Worm (Caenorhabditis elegans) whole organism, L1 larva: ENCODE measurements around the gene asp-15.

Experiments used
- C16A3.4 ChIP-seq: fragments of 150-350 bp; optimal IDR thresholded peaks from 2 replicates; lab custom pipeline; 2014; ENCODE audit warnings: missing biosample characterization, missing genetic modification characterization
- C34B4.2 ChIP-seq: sonication (generic microtip); optimal IDR thresholded peaks from 2 replicates; lab custom pipeline; 2017; ENCODE audit warnings: mild to moderate bottlenecking, missing genetic modification characterization, missing compliant biosample characterization
- Y116A8C.19 ChIP-seq: sonication (generic microtip); optimal IDR thresholded peaks from 2 replicates; lab custom pipeline; 2016; ENCODE audit warnings: missing compliant biosample characterization, missing genetic modification characterization, borderline replicate concordance
- ceh-63 ChIP-seq: fragments of 200-800 bp; sonication (Bioruptor generic); optimal IDR thresholded peaks from 2 replicates; lab custom pipeline; 2018; ENCODE audit warnings: mild to moderate bottlenecking, missing genetic modification characterization, missing compliant biosample characterization
- ceh-82 ChIP-seq, 3 experiments: fragments of 150-350 bp in 1 of 3; sonication (generic microtip) in 2 of 3; optimal IDR thresholded peaks; 2 replicates each; lab custom pipeline; 2014 to 2017; ENCODE audit warnings: missing biosample characterization in 3 of 3, missing genetic modification characterization in 3 of 3
- dpl-1 ChIP-seq, 3 experiments: fragments of 150-350 bp in 2 of 3; sonication (generic microtip) in 1 of 3; optimal IDR thresholded peaks; 2 replicates each; lab custom pipeline; 2014 to 2017; ENCODE audit warnings: missing biosample characterization in 3 of 3, missing genetic modification characterization in 3 of 3, missing genetic modification reagents in 3 of 3
- dsc-1 ChIP-seq: sonication (generic microtip); optimal IDR thresholded peaks from 2 replicates; lab custom pipeline; 2016; ENCODE audit warnings: mild to moderate bottlenecking, missing genetic modification characterization, missing compliant biosample characterization
- efl-1 ChIP-seq, 4 experiments: fragments of 150-350 bp; optimal IDR thresholded peaks in 3 of 4; peaks in 1 of 4; 1 replicate in 1 of 4; 2 replicates in 3 of 4; lab custom pipeline; 2014; ENCODE audit warnings: missing biosample characterization in 2 of 4, missing genetic modification characterization in 2 of 4, missing genetic modification reagents in 2 of 4
- efl-3 ChIP-seq: fragments of 200-800 bp; sonication (Bioruptor generic); optimal IDR thresholded peaks from 2 replicates; lab custom pipeline; 2018; ENCODE audit warnings: mild to moderate bottlenecking, missing genetic modification characterization, missing compliant biosample characterization
- elt-2 ChIP-seq: sonication (generic microtip); optimal IDR thresholded peaks from 2 replicates; lab custom pipeline; 2016; ENCODE audit warnings: missing genetic modification characterization, mild to moderate bottlenecking, inconsistent platforms, missing compliant biosample characterization, missing genetic modification reagents
- ets-5 ChIP-seq: fragments of 200-800 bp; sonication (Bioruptor generic); IDR thresholded peaks from 2 replicates; pipeline ENCODE4 v1.3.6; 2022; ENCODE audit warnings: missing genetic modification characterization, missing compliant biosample characterization
- fkh-10 ChIP-seq: sonication (generic microtip); optimal IDR thresholded peaks from 2 replicates; lab custom pipeline; 2017; ENCODE audit warnings: missing biosample characterization, missing genetic modification reagents, missing genetic modification characterization
- hlh-4 ChIP-seq: sonication (generic microtip); optimal IDR thresholded peaks from 2 replicates; lab custom pipeline; 2016; ENCODE audit warnings: mild to moderate bottlenecking, missing genetic modification characterization, missing compliant biosample characterization
- lin-14 ChIP-seq: fragments of 200-800 bp; sonication (Bioruptor generic); optimal IDR thresholded peaks from 2 replicates; lab custom pipeline; 2018; ENCODE audit warnings: mild to moderate bottlenecking, missing genetic modification characterization, moderate library complexity, missing compliant biosample characterization
- lin-35 ChIP-seq, 2 experiments: fragments of 150-350 bp; optimal IDR thresholded peaks; 2 replicates each; lab custom pipeline; 2014; ENCODE audit warnings: missing biosample characterization in 2 of 2, missing genetic modification characterization in 2 of 2, missing genetic modification reagents in 2 of 2
- lsy-2 ChIP-seq, 2 experiments: fragments of 150-350 bp; optimal IDR thresholded peaks; 2 replicates each; lab custom pipeline; 2014; ENCODE audit warnings: missing biosample characterization in 2 of 2, missing genetic modification characterization in 2 of 2
- mep-1 ChIP-seq: fragments of 150-350 bp; optimal IDR thresholded peaks from 2 replicates; lab custom pipeline; 2014; ENCODE audit warnings: missing biosample characterization, missing genetic modification characterization
- nhr-11 ChIP-seq: fragments of 150-350 bp; optimal IDR thresholded peaks from 2 replicates; lab custom pipeline; 2014; ENCODE audit warnings: missing biosample characterization, missing genetic modification characterization
- nhr-12 ChIP-seq: sonication (generic microtip); optimal IDR thresholded peaks from 2 replicates; lab custom pipeline; 2017; ENCODE audit warnings: missing biosample characterization, missing genetic modification characterization
- nhr-19 ChIP-seq: fragments of 200-800 bp; sonication (Bioruptor generic); conservative IDR thresholded peaks from 2 replicates; pipeline ENCODE4 v1.3.6; 2022; ENCODE audit warnings: missing genetic modification characterization, missing compliant biosample characterization
- nhr-20 ChIP-seq: sonication (generic microtip); optimal IDR thresholded peaks from 2 replicates; lab custom pipeline; 2016; ENCODE audit warnings: mild to moderate bottlenecking, missing genetic modification characterization, missing compliant biosample characterization
- nhr-237 ChIP-seq: fragments of 150-350 bp; optimal IDR thresholded peaks from 2 replicates; lab custom pipeline; 2014; ENCODE audit warnings: missing biosample characterization, missing genetic modification characterization
- nhr-28 ChIP-seq: fragments of 150-350 bp; optimal IDR thresholded peaks from 2 replicates; lab custom pipeline; 2014; ENCODE audit warnings: missing biosample characterization, missing genetic modification characterization
- nhr-71 ChIP-seq: sonication (generic microtip); optimal IDR thresholded peaks from 2 replicates; lab custom pipeline; 2016; ENCODE audit warnings: mild to moderate bottlenecking, missing genetic modification characterization, moderate library complexity, missing compliant biosample characterization
- nhr-76 ChIP-seq: sonication (generic microtip); optimal IDR thresholded peaks from 2 replicates; lab custom pipeline; 2017; ENCODE audit warnings: missing biosample characterization, missing genetic modification characterization
- nhr-85 ChIP-seq: sonication (generic microtip); peaks from one replicate; lab custom pipeline; 2016; ENCODE audit warnings: missing genetic modification characterization, inconsistent platforms, missing compliant biosample characterization
- nhr-90 ChIP-seq: sonication (generic microtip); optimal IDR thresholded peaks from 2 replicates; lab custom pipeline; 2016; ENCODE audit warnings: mild to moderate bottlenecking, missing genetic modification characterization, missing compliant biosample characterization; ENCODE audit not compliant: poor library complexity
- pag-3 ChIP-seq: sonication (generic microtip); optimal IDR thresholded peaks from 2 replicates; lab custom pipeline; 2017; ENCODE audit warnings: missing genetic modification characterization, mild to moderate bottlenecking, missing compliant biosample characterization, antibody characterized with exemption, borderline replicate concordance; ENCODE audit not compliant: insufficient read depth
- skn-1 ChIP-seq: fragments of 150-350 bp; optimal IDR thresholded peaks from 2 replicates; lab custom pipeline; 2014; ENCODE audit warnings: missing biosample characterization, missing genetic modification characterization
- snu-23 ChIP-seq: sonication (generic microtip); optimal IDR thresholded peaks from 2 replicates; lab custom pipeline; 2016; ENCODE audit warnings: missing genetic modification characterization, missing compliant biosample characterization
- sox-4 ChIP-seq: sonication (generic microtip); optimal IDR thresholded peaks from 2 replicates; lab custom pipeline; 2016; ENCODE audit warnings: missing genetic modification characterization, missing compliant biosample characterization
- swsn-7 ChIP-seq: sonication (generic microtip); optimal IDR thresholded peaks from 2 replicates; lab custom pipeline; 2016; ENCODE audit warnings: missing genetic modification characterization, missing compliant biosample characterization
- tbx-2 ChIP-seq: sonication (generic microtip); optimal IDR thresholded peaks from 2 replicates; lab custom pipeline; 2016; ENCODE audit warnings: missing genetic modification characterization, missing compliant biosample characterization
- unc-130 ChIP-seq: fragments of 150-350 bp; optimal IDR thresholded peaks from 2 replicates; lab custom pipeline; 2017; ENCODE audit warnings: missing biosample characterization, missing genetic modification characterization, inconsistent platforms
- xbp-1 ChIP-seq: sonication (generic microtip); optimal IDR thresholded peaks from 2 replicates; lab custom pipeline; 2016; ENCODE audit warnings: missing genetic modification characterization, missing compliant biosample characterization
- ztf-4 ChIP-seq: fragments of 150-350 bp; optimal IDR thresholded peaks from 2 replicates; lab custom pipeline; 2014; ENCODE audit warnings: missing biosample characterization, missing genetic modification characterization

The asp-15 gene

DNA sequence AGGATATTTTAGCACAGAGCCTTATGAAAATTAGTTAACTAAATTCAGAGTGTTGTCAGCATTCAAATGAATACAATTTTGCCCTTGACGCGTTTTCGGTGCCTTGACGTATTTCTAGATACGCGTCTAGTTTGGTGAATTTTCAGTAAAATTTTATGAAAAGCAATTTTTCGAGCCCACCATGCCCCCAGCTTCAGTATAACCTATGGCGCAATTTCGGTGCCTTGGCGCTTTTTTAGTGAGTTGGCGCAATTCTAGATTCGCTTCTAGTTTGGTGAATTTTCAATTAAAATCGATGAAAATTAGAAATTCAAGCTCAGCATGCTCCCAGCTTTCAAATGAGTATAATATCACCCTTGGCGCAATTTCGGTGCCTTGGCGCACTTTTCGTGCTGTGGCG, 31.4 kb downstream of the asp-15 start:
- no peak for TF ChIP-seq efl-3 (GFP tag; lab: Kevin White, UChicago)
- TF ChIP-seq nhr-20 (tag; lab: Kevin White, UChicago) = no peak
- TF ChIP-seq xbp-1 (tag; lab: Kevin White, UChicago) = no peak
- no peak for TF ChIP-seq nhr-11 (tag; lab: Kevin White, UChicago)
- no peak for TF ChIP-seq fkh-10 (GFP tag; lab: Kevin White, UChicago)
- TF ChIP-seq C16A3.4 = no peak
- TF ChIP-seq nhr-90 = no peak
- TF ChIP-seq mep-1 = no peak
- no peak for TF ChIP-seq pag-3 (tag; lab: Kevin White, UChicago)
- no peak for TF ChIP-seq unc-130 (tag; lab: Kevin White, UChicago)

DNA sequence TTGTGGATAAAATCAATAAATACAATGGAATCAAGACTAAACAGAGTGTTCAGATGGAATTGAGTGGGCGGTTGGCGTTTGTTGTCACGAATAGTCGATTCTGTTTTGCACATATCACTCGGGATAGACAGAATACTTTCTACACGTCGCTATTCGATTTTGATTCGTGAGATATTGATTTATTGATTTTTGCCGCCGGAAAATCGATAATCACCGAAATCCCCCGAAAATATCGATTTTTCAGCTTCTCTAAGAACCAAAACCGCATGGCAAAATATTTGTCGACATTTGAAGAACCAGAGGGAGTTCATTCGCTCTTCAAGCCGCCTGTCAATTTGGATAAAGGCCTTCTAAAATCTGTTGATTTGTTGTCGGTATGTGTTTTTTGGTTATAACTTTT, 34.2 kb downstream of the asp-15 start:
- TF ChIP-seq nhr-85 = no peak
- no peak for TF ChIP-seq sox-4 (tag; lab: Kevin White, UChicago)

DNA sequence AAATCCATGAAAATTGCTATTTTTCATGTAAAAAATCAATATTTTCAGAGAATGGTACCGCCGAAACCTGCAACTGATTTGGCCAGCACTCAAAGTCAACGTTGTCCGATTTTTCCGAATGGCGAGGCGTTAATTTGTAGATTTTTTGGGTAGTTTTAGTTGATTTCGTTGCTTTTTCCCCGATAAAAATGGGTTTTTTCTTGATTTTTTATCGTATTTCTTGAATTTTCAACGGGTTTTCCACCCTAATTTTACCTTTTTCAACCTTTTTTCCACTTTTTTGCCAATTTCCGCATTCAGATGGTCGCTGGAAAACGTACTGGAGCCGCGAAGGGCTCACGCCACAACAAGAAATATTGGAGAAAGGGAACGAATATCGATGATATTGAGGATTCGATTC, 43.0 kb downstream of the asp-15 start, which contains the start of gene Y39B6A.33:
Y39B6A.33 (plus strand) TSS at position 301 of the 400 bp plus-strand sequence.
- TF ChIP-seq C16A3.4 (no peak), ets-5 (GFP tag; lab: Robert Waterston, UW) (no peak), lsy-2 (tag; optimal IDR thresholded peaks at IDR 0.05; lab: Kevin White, UChicago) (no peak)

ce11 chrV:19001016-19001415, 43.6 kb downstream of the asp-15 start, which contains the start of gene Y39B6A.34:
Gene Y39B6A.34, plus strand, starts transcription at chrV:19001018.
- peak; percentile 15 for TF ChIP-seq tbx-2 (tag; lab: Kevin White, UChicago)
- peak; percentile 23 for TF ChIP-seq dsc-1 (tag; lab: Kevin White, UChicago)
- TF ChIP-seq lsy-2 (tag; optimal IDR thresholded peaks at IDR 0.05; lab: Kevin White, UChicago) = peak; percentile 11 to 48
- no peak for TF ChIP-seq hlh-4 (tag; lab: Kevin White, UChicago)
- peak; percentile 38 for TF ChIP-seq snu-23 (GFP tag; lab: Kevin White, UChicago)
- peak in 2 of 3 experiments; percentile 11 to 32 for TF ChIP-seq dpl-1 (GFP tag; optimal IDR thresholded peaks at IDR 0.05; lab: Kevin White, UChicago)
- peak; percentile 33 for TF ChIP-seq ztf-4 (tag; lab: Kevin White, UChicago)
- TF ChIP-seq swsn-7 = peak; percentile 36
- TF ChIP-seq elt-2 = peak; percentile 12
- no peak for TF ChIP-seq nhr-76
- TF ChIP-seq lin-14 (GFP tag; lab: Kevin White, UChicago) = no peak
- TF ChIP-seq skn-1 = peak; percentile 14
- TF ChIP-seq nhr-28 (tag; lab: Kevin White, UChicago) = no peak
- TF ChIP-seq nhr-71 (tag; lab: Kevin White, UChicago) = peak; percentile 45
- peak; percentile 1 for TF ChIP-seq C16A3.4
- TF ChIP-seq lin-35 (GFP tag; optimal IDR thresholded peaks at IDR 0.05; lab: Kevin White, UChicago) = peak in 1 of 2 experiments; percentile 30
- peak; percentile 2 to 40 for TF ChIP-seq efl-1 (optimal IDR thresholded peaks at IDR 0.05; lab: Kevin White, UChicago)
- peak; percentile 31 to 76 for TF ChIP-seq efl-1 (GFP tag; optimal IDR thresholded peaks at IDR 0.05 in 1 of 2; lab: Kevin White, UChicago)
- TF ChIP-seq Y116A8C.19 (tag; lab: Kevin White, UChicago) = no peak
- peak in 1 of 3 experiments; percentile 46 for TF ChIP-seq ceh-82 (tag; optimal IDR thresholded peaks at IDR 0.05; lab: Kevin White, UChicago)
- TF ChIP-seq unc-130 (tag; lab: Kevin White, UChicago) = no peak
- no peak for TF ChIP-seq nhr-237 (tag; lab: Kevin White, UChicago)
- TF ChIP-seq C34B4.2 (tag; lab: Kevin White, UChicago) = no peak
- peak; percentile 52 for TF ChIP-seq nhr-19 (GFP tag; lab: Robert Waterston, UW)
- TF ChIP-seq nhr-12 (tag; lab: Kevin White, UChicago) = no peak
- TF ChIP-seq ceh-63 (GFP tag; lab: Kevin White, UChicago) = no peak
- no peak for TF ChIP-seq nhr-20 (tag; lab: Kevin White, UChicago)
